Worm (Caenorhabditis elegans): Measurements from ENCODE around the gene srxa-8.

Gene srxa-8

DNA sequence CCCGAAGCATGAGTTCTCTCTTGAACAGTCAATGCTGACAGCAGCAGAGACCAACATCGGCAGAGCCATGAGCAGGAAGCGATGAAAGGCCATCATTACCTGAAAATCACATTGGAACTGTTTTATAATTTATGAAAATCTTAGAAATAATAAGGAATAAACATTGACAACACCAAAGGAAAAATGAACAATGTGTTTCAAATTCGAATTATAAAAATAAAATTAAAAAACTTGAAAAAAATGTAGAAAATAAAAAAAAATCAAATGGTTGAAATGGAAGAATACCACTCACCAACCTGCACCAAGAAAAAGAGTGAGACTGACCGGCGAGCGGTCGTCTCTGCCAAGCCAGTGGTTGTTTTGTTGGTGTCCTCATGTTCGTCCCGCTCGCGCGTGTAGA is 18.1 kb downstream of the srxa-8 start, which contains the start of gene R04D3.3:
R04D3.3 (minus strand) TSS at position 101 of the 400 bp plus-strand sequence.
- TF ChIP-seq ceh-90 (tag; optimal IDR thresholded peaks at IDR 0.05) (no peak), lin-35 (GFP tag; optimal IDR thresholded peaks at IDR 0.05) (no peak), sup-37 (GFP tag; optimal IDR thresholded peaks at IDR 0.05) (no peak), C04F5.9 (tag; optimal IDR thresholded peaks at IDR 0.05) (no peak), lin-13 (GFP tag; optimal IDR thresholded peaks at IDR 0.05) (no peak), egl-27 (tag; optimal IDR thresholded peaks at IDR 0.05) (no peak), elt-3 (tag; optimal IDR thresholded peaks at IDR 0.05) (no peak)

DNA sequence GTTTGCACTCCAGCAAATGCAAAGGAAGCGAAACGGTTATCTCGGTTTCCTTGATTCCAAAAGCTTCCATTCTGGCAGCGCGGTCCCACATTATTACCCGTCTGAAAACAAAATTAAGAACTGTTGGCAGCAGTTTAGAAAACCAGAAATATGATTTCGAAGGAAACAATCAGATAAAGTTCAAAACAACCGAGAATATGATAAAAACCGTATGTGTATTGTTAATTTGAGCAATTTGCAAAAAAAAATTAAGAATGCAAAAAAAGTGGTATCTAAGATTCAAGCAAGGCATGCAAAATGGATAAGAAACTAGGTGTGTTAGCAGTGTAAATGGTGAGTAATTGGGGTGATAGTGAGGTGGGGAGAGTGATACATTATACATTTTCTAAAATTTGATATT is 19.9 kb downstream of the srxa-8 start, which contains the start of gene R04D3.4:
R04D3.4 (minus strand) TSS at position 101 of the 400 bp plus-strand sequence.
- TF ChIP-seq snpc-4 (tag; optimal IDR thresholded peaks at IDR 0.05) (no peak), swsn-7 (tag; optimal IDR thresholded peaks at IDR 0.05) (no peak), efl-3 (GFP tag; optimal IDR thresholded peaks at IDR 0.05) (no peak), alr-1 (tag; optimal IDR thresholded peaks at IDR 0.05; ENCODE audit: borderline replicate concordance) (no peak), lir-3 (tag; optimal IDR thresholded peaks at IDR 0.05; ENCODE audit: poor library complexity) (no peak), tbx-2 (tag; optimal IDR thresholded peaks at IDR 0.05) (no peak), nhr-28 (tag; optimal IDR thresholded peaks at IDR 0.05) (no peak), mab-9 (GFP tag; IDR thresholded peaks at IDR 0.05) (no peak), unc-98 (GFP tag; IDR thresholded peaks at IDR 0.05) (no peak), ceh-63 (GFP tag; optimal IDR thresholded peaks at IDR 0.05) (no peak), fos-1 (tag; optimal IDR thresholded peaks at IDR 0.05) (no peak), pqm-1 (tag; optimal IDR thresholded peaks at IDR 0.05) (no peak), nhr-19 (GFP tag; conservative IDR thresholded peaks at IDR 0.05) (no peak), lsy-2 (tag; optimal IDR thresholded peaks at IDR 0.05) (no peak), lin-15B (tag; optimal IDR thresholded peaks at IDR 0.05) (no peak)

DNA sequence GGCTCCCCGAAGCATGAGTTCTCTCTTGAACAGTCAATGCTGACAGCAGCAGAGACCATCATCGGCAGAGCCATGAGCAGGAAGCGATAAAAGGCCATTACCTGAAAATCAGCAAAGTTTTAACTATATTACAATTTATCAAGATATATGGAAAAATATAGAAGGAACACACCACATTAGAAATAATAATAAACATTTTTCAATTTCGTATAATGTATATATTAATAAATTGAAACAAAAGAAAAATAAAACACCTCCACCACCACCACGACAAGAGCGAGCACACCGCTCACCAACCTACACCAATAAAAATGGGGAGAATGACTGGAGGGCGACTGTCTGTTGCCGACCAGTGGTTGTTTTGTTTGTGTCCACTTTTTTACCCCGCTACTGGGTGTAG is 22.1 kb downstream of the srxa-8 start, which contains the start of gene R04D3.2:
R04D3.2 (minus strand) TSS at position 101 of the 400 bp plus-strand sequence.
- TF ChIP-seq aly-2 (tag; optimal IDR thresholded peaks at IDR 0.05) (no peak), hlh-17 (GFP tag; optimal IDR thresholded peaks at IDR 0.05; ENCODE audit: borderline replicate concordance) (no peak), vab-15 (tag; optimal IDR thresholded peaks at IDR 0.05) (no peak)

DNA sequence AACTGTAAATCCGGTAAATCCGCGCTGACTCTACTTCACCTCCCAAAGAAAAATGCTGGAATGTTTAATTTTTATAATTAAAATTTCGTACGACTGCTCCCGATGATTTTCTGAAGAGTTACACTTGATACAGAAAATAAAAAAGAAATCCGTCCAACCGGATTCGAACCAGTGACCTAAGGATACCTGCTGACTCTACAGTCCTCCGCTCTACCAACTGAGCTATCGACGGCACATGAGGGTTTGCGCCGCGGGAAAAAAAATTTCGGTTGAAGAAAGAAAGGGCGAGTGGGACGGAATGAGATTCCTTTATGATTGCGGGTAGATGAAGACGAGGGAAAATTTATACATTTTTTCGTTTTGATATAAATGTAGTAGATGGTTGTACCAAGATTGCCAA is 24.0 kb downstream of the srxa-8 start:
- TF ChIP-seq nhr-85 (tag) (no peak), C34B4.2 (tag; optimal IDR thresholded peaks at IDR 0.05) (no peak), nhr-84 (tag; optimal IDR thresholded peaks at IDR 0.05) (no peak), nhr-19 (GFP tag; conservative IDR thresholded peaks at IDR 0.05) (no peak), elt-2 (tag; optimal IDR thresholded peaks at IDR 0.05) (no peak), ztf-11 (tag; optimal IDR thresholded peaks at IDR 0.05) (no peak), fkh-8 (tag; optimal IDR thresholded peaks at IDR 0.05) (no peak)

DNA sequence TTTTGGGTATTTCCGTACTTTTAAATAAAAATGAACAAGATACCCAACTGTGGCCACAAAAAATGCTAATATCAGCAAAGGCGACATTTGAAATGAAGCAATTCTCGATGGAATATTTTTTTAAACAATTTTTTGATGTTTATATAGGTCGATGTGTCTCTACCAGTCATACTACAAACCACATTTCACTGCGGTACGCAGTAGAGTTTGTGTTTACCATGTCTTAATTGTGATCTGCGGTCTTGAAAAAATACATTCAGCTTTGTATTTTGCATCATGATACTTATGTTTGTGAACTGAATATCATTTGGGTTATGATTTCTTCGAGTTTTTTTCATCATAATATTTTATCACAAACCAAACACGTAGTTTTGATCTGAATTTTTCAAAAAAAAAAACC is 24.6 kb downstream of the srxa-8 start, which contains the start of gene cyp-14A4:
cyp-14A4 (minus strand) TSS at position 107 of the 400 bp plus-strand sequence.
- no peak for TF ChIP-seq unc-130 (tag; optimal IDR thresholded peaks at IDR 0.05)
- TF ChIP-seq egl-13 (tag; optimal IDR thresholded peaks at IDR 0.05), result no peak
- TF ChIP-seq lin-13 (GFP tag; optimal IDR thresholded peaks at IDR 0.05), result no peak
- no peak for TF ChIP-seq unc-30 (tag; optimal IDR thresholded peaks at IDR 0.05)
- no peak for TF ChIP-seq ceh-82 (tag; optimal IDR thresholded peaks at IDR 0.05)
- no peak for TF ChIP-seq grh-1 (GFP tag; IDR thresholded peaks at IDR 0.05)
- no peak for TF ChIP-seq hlh-4 (tag; optimal IDR thresholded peaks at IDR 0.05)
- TF ChIP-seq hpl-2 (GFP tag; optimal IDR thresholded peaks at IDR 0.05), result no peak
- TF ChIP-seq vab-15 (tag; optimal IDR thresholded peaks at IDR 0.05), result no peak
- no peak for TF ChIP-seq egl-27 (tag; optimal IDR thresholded peaks at IDR 0.05)
- TF ChIP-seq alr-1 (tag; optimal IDR thresholded peaks at IDR 0.05; ENCODE audit: borderline replicate concordance), result no peak
- no peak for TF ChIP-seq lin-35 (GFP tag; optimal IDR thresholded peaks at IDR 0.05)
